Fruit fly (Drosophila melanogaster) whole organism, embryonic: Measurements from ENCODE around the gene CG14227.

Experiments used
- BtbVII ChIP-seq: fragments of 200-800 bp; sonication (Bioruptor generic); optimal IDR thresholded peaks from 3 replicates; lab custom pipeline; 2017; ENCODE audit warnings: missing biosample characterization, mild to moderate bottlenecking, missing genetic modification characterization
- CG10147 ChIP-seq: fragments of 200-800 bp; sonication (Bioruptor generic); optimal IDR thresholded peaks from 2 replicates; lab custom pipeline; 2019; ENCODE audit warnings: missing biosample characterization, mild to moderate bottlenecking, missing genetic modification characterization, moderate library complexity
- CG11456 ChIP-seq: fragments of 200-800 bp; sonication (Bioruptor generic); IDR thresholded peaks from 3 replicates; pipeline ENCODE4 v1.3.6; 2022; ENCODE audit warnings: missing biosample characterization, missing genetic modification characterization
- CG12219 ChIP-seq: fragments of 200-800 bp; sonication (Bioruptor generic); optimal IDR thresholded peaks from 3 replicates; lab custom pipeline; 2018; ENCODE audit warnings: missing biosample characterization, mild to moderate bottlenecking, missing genetic modification characterization
- CG1233 ChIP-seq: fragments of 200-800 bp; sonication (Bioruptor generic); optimal IDR thresholded peaks from 4 replicates; lab custom pipeline; 2018; ENCODE audit warnings: missing biosample characterization, mild to moderate bottlenecking, missing genetic modification characterization
- CG15479 ChIP-seq: fragments of 200-800 bp; sonication (Bioruptor generic); optimal IDR thresholded peaks from 3 replicates; lab custom pipeline; 2019; ENCODE audit warnings: missing biosample characterization, mild to moderate bottlenecking, missing genetic modification characterization, moderate library complexity
- CG1603 ChIP-seq: fragments of 200-800 bp; sonication (Bioruptor generic); optimal IDR thresholded peaks from 2 replicates; lab custom pipeline; 2019; ENCODE audit warnings: missing biosample characterization, mild to moderate bottlenecking, missing genetic modification characterization, moderate library complexity
- CG16779 ChIP-seq: fragments of 200-800 bp; sonication (Bioruptor generic); IDR thresholded peaks from 2 replicates; pipeline ENCODE4 v1.3.6; 2022; ENCODE audit warnings: missing biosample characterization, missing genetic modification characterization
- CG17186 ChIP-seq: fragments of 200-800 bp; sonication (Bioruptor generic); optimal IDR thresholded peaks from 3 replicates; lab custom pipeline; 2017; ENCODE audit warnings: missing biosample characterization, missing genetic modification reagents, missing genetic modification characterization
- CG2116 ChIP-seq: fragments of 200-800 bp; sonication (Bioruptor generic); optimal IDR thresholded peaks from 3 replicates; lab custom pipeline; 2018; ENCODE audit warnings: missing biosample characterization, mild to moderate bottlenecking, missing genetic modification characterization
- CG32532 ChIP-seq: fragments of 200-800 bp; sonication (Bioruptor generic); IDR thresholded peaks from 2 replicates; pipeline ENCODE4 v1.3.6; 2022; ENCODE audit warnings: missing biosample characterization, missing genetic modification characterization
- CG42726 ChIP-seq: fragments of 200-800 bp; sonication (Bioruptor generic); IDR thresholded peaks from 2 replicates; pipeline ENCODE4 v1.3.6; 2022; ENCODE audit warnings: missing biosample characterization, missing genetic modification characterization; ENCODE audit not compliant: partially characterized antibody
- CG4282 ChIP-seq: fragments of 200-800 bp; sonication (Bioruptor generic); optimal IDR thresholded peaks from 2 replicates; lab custom pipeline; 2016; ENCODE audit warnings: missing biosample characterization, missing genetic modification characterization
- CG4404 ChIP-seq: fragments of 200-800 bp; sonication (Bioruptor generic); IDR thresholded peaks from 2 replicates; pipeline ENCODE4 v1.3.6; 2022; ENCODE audit warnings: missing biosample characterization, missing genetic modification characterization
- CG4854 ChIP-seq: fragments of 200-800 bp; sonication (Bioruptor generic); optimal IDR thresholded peaks from 2 replicates; lab custom pipeline; 2016; ENCODE audit warnings: missing biosample characterization, missing genetic modification characterization, inconsistent platforms
- CG7271 ChIP-seq: fragments of 200-800 bp; sonication (Bioruptor generic); optimal IDR thresholded peaks from 2 replicates; lab custom pipeline; 2018; ENCODE audit warnings: missing biosample characterization, mild to moderate bottlenecking, missing genetic modification characterization, moderate library complexity
- CG8765 ChIP-seq: fragments of 200-800 bp; sonication (Bioruptor generic); IDR thresholded peaks from 2 replicates; pipeline ENCODE4 v1.3.6; 2022; ENCODE audit warnings: missing biosample characterization, missing genetic modification characterization
- CG8944 ChIP-seq: fragments of 200-800 bp; sonication (Bioruptor generic); optimal IDR thresholded peaks from 3 replicates; lab custom pipeline; 2016; ENCODE audit warnings: missing biosample characterization, missing genetic modification characterization
- CG9797 ChIP-seq: fragments of 200-800 bp; sonication (Bioruptor generic); optimal IDR thresholded peaks from 3 replicates; lab custom pipeline; 2018; ENCODE audit warnings: missing biosample characterization, mild to moderate bottlenecking, missing genetic modification characterization
- CrebB ChIP-seq: fragments of 200-800 bp; sonication (Bioruptor generic); optimal IDR thresholded peaks from 3 replicates; lab custom pipeline; 2018; ENCODE audit warnings: missing biosample characterization, mild to moderate bottlenecking, missing genetic modification characterization
- Deaf1 ChIP-seq: fragments of 200-800 bp; optimal IDR thresholded peaks from 3 replicates; lab custom pipeline; 2019; ENCODE audit warnings: missing biosample characterization, mild to moderate bottlenecking, missing genetic modification characterization, moderate library complexity
- Elba2 ChIP-seq: fragments of 200-800 bp; sonication (Bioruptor generic); optimal IDR thresholded peaks from 3 replicates; lab custom pipeline; 2016; ENCODE audit warnings: missing biosample characterization, missing genetic modification characterization
- Gug ChIP-seq: fragments of 200-800 bp; sonication (Bioruptor generic); IDR thresholded peaks from 4 replicates; pipeline ENCODE4 v1.3.6; 2022; ENCODE audit warnings: missing biosample characterization, missing genetic modification characterization
- MESR4 ChIP-seq: fragments of 200-800 bp; sonication (Bioruptor generic); optimal IDR thresholded peaks from 2 replicates; lab custom pipeline; 2018; ENCODE audit warnings: missing biosample characterization, mild to moderate bottlenecking, missing genetic modification characterization, moderate library complexity
- Med ChIP-seq: fragments of 200-800 bp; sonication (Bioruptor generic); peaks from one replicate; lab custom pipeline; 2016; ENCODE audit warnings: missing biosample characterization, missing genetic modification characterization, mild to moderate bottlenecking, inconsistent platforms, moderate library complexity
- NfI ChIP-seq: fragments of 200-800 bp; sonication (Bioruptor generic); optimal IDR thresholded peaks from 3 replicates; lab custom pipeline; 2018; ENCODE audit warnings: missing biosample characterization, mild to moderate bottlenecking, missing genetic modification characterization, moderate library complexity
- Oli ChIP-seq: fragments of 200-800 bp; sonication (Bioruptor generic); optimal IDR thresholded peaks from 2 replicates; lab custom pipeline; 2018; ENCODE audit warnings: missing biosample characterization, mild to moderate bottlenecking, missing genetic modification characterization, moderate library complexity
- Side ChIP-seq: fragments of 200-800 bp; sonication (Bioruptor generic); optimal IDR thresholded peaks from 2 replicates; lab custom pipeline; 2016; ENCODE audit warnings: missing biosample characterization, missing genetic modification characterization
- TFAM ChIP-seq: fragments of 200-800 bp; sonication (Bioruptor generic); optimal IDR thresholded peaks from 2 replicates; lab custom pipeline; 2017; ENCODE audit warnings: missing biosample characterization, missing genetic modification characterization, inconsistent platforms
- aop ChIP-seq: fragments of 200-800 bp; sonication (Bioruptor generic); IDR thresholded peaks from 2 replicates; pipeline ENCODE4 v1.3.6; 2022; ENCODE audit warnings: missing biosample characterization, missing genetic modification characterization
- caup ChIP-seq: fragments of 200-800 bp; sonication (Bioruptor generic); optimal IDR thresholded peaks from 3 replicates; lab custom pipeline; 2017; ENCODE audit warnings: missing biosample characterization, mild to moderate bottlenecking, missing genetic modification characterization, moderate library complexity; ENCODE audit not compliant: severe bottlenecking
- cg ChIP-seq: fragments of 200-800 bp; sonication (Bioruptor generic); optimal IDR thresholded peaks from 3 replicates; lab custom pipeline; 2019; ENCODE audit warnings: missing biosample characterization, mild to moderate bottlenecking, missing genetic modification characterization, moderate library complexity
- chn ChIP-seq: fragments of 200-800 bp; sonication (Bioruptor generic); optimal IDR thresholded peaks from 2 replicates; lab custom pipeline; 2016; ENCODE audit warnings: missing biosample characterization, missing genetic modification characterization
- da ChIP-seq: fragments of 200-800 bp; sonication (Bioruptor generic); optimal IDR thresholded peaks from 2 replicates; lab custom pipeline; 2016; ENCODE audit warnings: missing biosample characterization, missing genetic modification characterization
- dmrt99B ChIP-seq: fragments of 200-800 bp; sonication (Bioruptor generic); optimal IDR thresholded peaks from 2 replicates; lab custom pipeline; 2018; ENCODE audit warnings: missing biosample characterization, mild to moderate bottlenecking, missing genetic modification characterization, moderate library complexity
- dpn ChIP-seq, 2 experiments: fragments of 200-800 bp; sonication (Bioruptor generic); optimal IDR thresholded peaks; 3 replicates each; lab custom pipeline; 2016; ENCODE audit warnings: missing biosample characterization in 2 of 2, missing genetic modification characterization in 2 of 2
- dysf ChIP-seq: fragments of 200-800 bp; sonication (Bioruptor generic); IDR thresholded peaks from 3 replicates; pipeline ENCODE4 v1.3.6; 2022; ENCODE audit warnings: missing biosample characterization, missing genetic modification characterization
- fd64A ChIP-seq: fragments of 200-800 bp; sonication (Bioruptor generic); optimal IDR thresholded peaks from 3 replicates; lab custom pipeline; 2018; ENCODE audit warnings: missing biosample characterization, mild to moderate bottlenecking, missing genetic modification characterization
- gcm ChIP-seq: fragments of 200-800 bp; sonication (Bioruptor generic); optimal IDR thresholded peaks from 2 replicates; lab custom pipeline; 2019; ENCODE audit warnings: missing biosample characterization, mild to moderate bottlenecking, missing genetic modification characterization, moderate library complexity
- grn ChIP-seq: fragments of 200-800 bp; sonication (Bioruptor generic); optimal IDR thresholded peaks from 3 replicates; lab custom pipeline; 2017; ENCODE audit warnings: missing biosample characterization, missing genetic modification characterization
- inv ChIP-seq: fragments of 200-800 bp; sonication (Bioruptor generic); IDR thresholded peaks from 2 replicates; pipeline ENCODE4 v1.3.6; 2022; ENCODE audit warnings: missing biosample characterization, missing genetic modification characterization; ENCODE audit not compliant: partially characterized antibody
- lmd ChIP-seq: fragments of 200-800 bp; sonication (Bioruptor generic); IDR thresholded peaks from 2 replicates; pipeline ENCODE4 v1.3.6; 2022; ENCODE audit warnings: missing biosample characterization, missing genetic modification characterization
- luna ChIP-seq: fragments of 200-800 bp; sonication (Bioruptor generic); optimal IDR thresholded peaks from 2 replicates; lab custom pipeline; 2016; ENCODE audit warnings: missing biosample characterization, missing genetic modification characterization
- mirr ChIP-seq: fragments of 200-800 bp; sonication (Bioruptor generic); optimal IDR thresholded peaks from 3 replicates; lab custom pipeline; 2018; ENCODE audit warnings: missing biosample characterization, mild to moderate bottlenecking, missing genetic modification characterization
- nau ChIP-seq: fragments of 200-800 bp; sonication (Bioruptor generic); optimal IDR thresholded peaks from 3 replicates; lab custom pipeline; 2017; ENCODE audit warnings: missing biosample characterization, mild to moderate bottlenecking, missing genetic modification characterization, missing genetic modification reagents
- nerfin-1 ChIP-seq: fragments of 200-800 bp; sonication (Bioruptor generic); optimal IDR thresholded peaks from 3 replicates; lab custom pipeline; 2019; ENCODE audit warnings: missing biosample characterization, mild to moderate bottlenecking, missing genetic modification characterization, moderate library complexity
- p53 ChIP-seq: fragments of 200-800 bp; sonication (Bioruptor generic); optimal IDR thresholded peaks from 2 replicates; lab custom pipeline; 2016; ENCODE audit warnings: missing biosample characterization, missing genetic modification characterization
- pan ChIP-seq, 4 experiments: fragments of >200 bp in 3 of 4; fragments of 200-800 bp in 1 of 4; sonication (Bioruptor generic) in 1 of 4; optimal IDR thresholded peaks in 3 of 4; IDR thresholded peaks in 1 of 4; 2 replicates each; pipeline versions ENCODE4 v1.3.6 to Lab custom; 2017 to 2022; ENCODE audit warnings: missing biosample characterization in 2 of 4, missing genetic modification characterization in 2 of 4, mixed read lengths in 1 of 4
- repo ChIP-seq: fragments of 200-800 bp; sonication (Bioruptor generic); optimal IDR thresholded peaks from 2 replicates; lab custom pipeline; 2016; ENCODE audit warnings: missing biosample characterization, missing genetic modification characterization
- tio ChIP-seq: fragments of 200-800 bp; sonication (Bioruptor generic); optimal IDR thresholded peaks from 2 replicates; lab custom pipeline; 2017; ENCODE audit warnings: missing biosample characterization, missing genetic modification characterization, inconsistent platforms

The CG14227 gene

dm6 chrX:19666991-19667409, 21.7 kb downstream of the CG14227 start, which contains the start of gene Zw (continued):
- TF ChIP-seq pan (optimal IDR thresholded peaks at IDR 0.05; lab: Kevin White, UChicago), result no peak
- peak in 1 of 2 experiments; percentile 54 for TF ChIP-seq pan (GFP tag; optimal IDR thresholded peaks at IDR 0.05 in 1 of 2, IDR thresholded peaks at IDR 0.05 in 1 of 2)
- TF ChIP-seq CG2116 (GFP tag; lab: Kevin White, UChicago), result no peak
- TF ChIP-seq CG4854 (GFP tag; lab: Kevin White, UChicago), result no peak
- TF ChIP-seq Oli, result peak; percentile 33
- no peak for TF ChIP-seq MESR4 (GFP tag; lab: Kevin White, UChicago)
- peak; percentile 42 for TF ChIP-seq inv
- TF ChIP-seq chn (GFP tag; lab: Kevin White, UChicago), result peak; percentile 51
- no peak for TF ChIP-seq aop (GFP tag; lab: Robert Waterston, UW)
- peak; percentile 26 for TF ChIP-seq BtbVII
- peak; percentile 80 for TF ChIP-seq CG32532 (GFP tag; lab: Robert Waterston, UW)
- peak; percentile 88 for TF ChIP-seq Med (GFP tag; lab: Kevin White, UChicago)
- TF ChIP-seq gcm (GFP tag; lab: Kevin White, UChicago), result no peak
- peak; percentile 46 for TF ChIP-seq mirr (GFP tag; lab: Kevin White, UChicago)
- TF ChIP-seq caup (GFP tag; lab: Kevin White, UChicago), result peak; percentile 9
- peak; percentile 28 for TF ChIP-seq cg (GFP tag; lab: Kevin White, UChicago)
- peak; percentile 53 to 55 for TF ChIP-seq dpn (GFP tag; optimal IDR thresholded peaks at IDR 0.05; lab: Kevin White, UChicago)
- TF ChIP-seq p53, result no peak
- TF ChIP-seq repo, result no peak
- no peak for TF ChIP-seq CG4282 (GFP tag; lab: Kevin White, UChicago)
- no peak for TF ChIP-seq TFAM (GFP tag; lab: Kevin White, UChicago)
- TF ChIP-seq CG1233 (GFP tag; lab: Kevin White, UChicago), result peak; percentile 7
- peak; percentile 81 for TF ChIP-seq CG11456 (GFP tag; lab: Robert Waterston, UW)
- peak; percentile 47; the same call in 1 of the 2 replicates for TF ChIP-seq lmd (GFP tag; lab: Robert Waterston, UW)
- TF ChIP-seq CG10147 (GFP tag; lab: Kevin White, UChicago), result no peak
- TF ChIP-seq nerfin-1 (tag; lab: Kevin White, UChicago), result peak; percentile 5
- no peak for TF ChIP-seq CG17186 (GFP tag; lab: Kevin White, UChicago)
- no peak for TF ChIP-seq grn (GFP tag; lab: Kevin White, UChicago)
- no peak for TF ChIP-seq luna (GFP tag; lab: Kevin White, UChicago)
- peak; percentile 53 for TF ChIP-seq CG1603 (tag; lab: Kevin White, UChicago)
- TF ChIP-seq CG7271 (tag; lab: Kevin White, UChicago), result no peak
- TF ChIP-seq CG12219 (GFP tag; lab: Kevin White, UChicago), result peak; percentile 28
- no peak for TF ChIP-seq CG9797 (GFP tag; lab: Kevin White, UChicago)
- no peak for TF ChIP-seq tio (GFP tag; lab: Kevin White, UChicago)
- no peak for TF ChIP-seq nau (GFP tag; lab: Kevin White, UChicago)
- TF ChIP-seq CG8765 (GFP tag; lab: Robert Waterston, UW), result no peak; the same call in 1 of the 2 replicates
- peak; percentile 72 for TF ChIP-seq dysf (GFP tag; lab: Robert Waterston, UW)
- TF ChIP-seq CG42726, result no peak
- no peak for TF ChIP-seq CrebB (tag; lab: Kevin White, UChicago)
- peak; percentile 24 for TF ChIP-seq Side (GFP tag; lab: Kevin White, UChicago)
- peak; percentile 93 for TF ChIP-seq Gug (GFP tag; lab: Robert Waterston, UW)
- TF ChIP-seq dmrt99B (tag; lab: Kevin White, UChicago), result peak; percentile 40
- peak; percentile 52 for TF ChIP-seq NfI (GFP tag; lab: Kevin White, UChicago)
- TF ChIP-seq Elba2 (GFP tag; lab: Kevin White, UChicago), result no peak
- no peak for TF ChIP-seq CG15479 (GFP tag; lab: Kevin White, UChicago)
- peak; percentile 50 for TF ChIP-seq CG4404
- peak; percentile 13 for TF ChIP-seq CG8944 (GFP tag; lab: Kevin White, UChicago)
- peak; percentile 65 for TF ChIP-seq Deaf1 (tag; lab: Kevin White, UChicago)
- no peak for TF ChIP-seq CG16779 (GFP tag; lab: Robert Waterston, UW)
- TF ChIP-seq da (GFP tag; lab: Kevin White, UChicago), result no peak
- TF ChIP-seq fd64A (GFP tag; lab: Kevin White, UChicago), result no peak
